Fruit fly (Drosophila melanogaster) whole organism, embryonic: Measurements from ENCODE around the gene CG15818.

Experiments
- Ada2b ChIP-seq: fragments of 200-800 bp; sonication (Bioruptor generic); IDR thresholded peaks from 2 replicates; pipeline ENCODE4 v1.3.6; 2022; ENCODE audit warnings: missing biosample characterization, missing genetic modification characterization
- Adf1 ChIP-seq: fragments of 200-800 bp; sonication (Bioruptor generic); IDR thresholded peaks from 2 replicates; pipeline ENCODE4 v1.3.6; 2022; ENCODE audit warnings: missing biosample characterization, missing genetic modification characterization
- Aef1 ChIP-seq: fragments of 200-800 bp; sonication (Bioruptor generic); IDR thresholded peaks from 3 replicates; pipeline ENCODE4 v1.3.6; 2022; ENCODE audit warnings: missing biosample characterization, missing genetic modification characterization
- Atf-2 ChIP-seq: fragments of 200-800 bp; sonication (Bioruptor generic); optimal IDR thresholded peaks from 2 replicates; lab custom pipeline; 2016; ENCODE audit warnings: missing biosample characterization, missing genetic modification characterization
- Blimp-1 ChIP-seq: fragments of 200-800 bp; sonication (Bioruptor generic); optimal IDR thresholded peaks from 3 replicates; lab custom pipeline; 2018; ENCODE audit warnings: missing biosample characterization, missing genetic modification characterization, mild to moderate bottlenecking, moderate library complexity, missing genetic modification reagents
- CG10209 ChIP-seq: fragments of 200-800 bp; sonication (Bioruptor generic); optimal IDR thresholded peaks from 3 replicates; lab custom pipeline; 2017; ENCODE audit warnings: missing biosample characterization, mild to moderate bottlenecking, missing genetic modification characterization, missing genetic modification reagents
- CG11456 ChIP-seq: fragments of 200-800 bp; sonication (Bioruptor generic); IDR thresholded peaks from 3 replicates; pipeline ENCODE4 v1.3.6; 2022; ENCODE audit warnings: missing biosample characterization, missing genetic modification characterization
- CG12071 ChIP-seq: fragments of 200-800 bp; sonication (Bioruptor generic); optimal IDR thresholded peaks from 3 replicates; lab custom pipeline; 2018; ENCODE audit warnings: missing biosample characterization, mild to moderate bottlenecking, missing genetic modification characterization
- CG1233 ChIP-seq: fragments of 200-800 bp; sonication (Bioruptor generic); optimal IDR thresholded peaks from 4 replicates; lab custom pipeline; 2018; ENCODE audit warnings: missing biosample characterization, mild to moderate bottlenecking, missing genetic modification characterization
- CG14014 ChIP-seq: fragments of 200-800 bp; sonication (Bioruptor generic); IDR thresholded peaks from 2 replicates; pipeline ENCODE4 v1.3.6; 2022; ENCODE audit warnings: missing biosample characterization, missing genetic modification characterization
- CG15514 ChIP-seq: fragments of 200-800 bp; sonication (Bioruptor generic); optimal IDR thresholded peaks from 3 replicates; lab custom pipeline; 2017; ENCODE audit warnings: missing biosample characterization, missing genetic modification characterization, mild to moderate bottlenecking, moderate library complexity, missing genetic modification reagents
- CG30431 ChIP-seq: fragments of 200-800 bp; sonication (Bioruptor generic); optimal IDR thresholded peaks from 2 replicates; lab custom pipeline; 2017; ENCODE audit warnings: missing biosample characterization, missing genetic modification characterization
- CG34224 ChIP-seq: fragments of 200-800 bp; sonication (Bioruptor generic); IDR thresholded peaks from 3 replicates; pipeline ENCODE4 v1.3.6; 2022; ENCODE audit warnings: missing biosample characterization, missing genetic modification characterization; ENCODE audit not compliant: partially characterized antibody
- CG3847 ChIP-seq: fragments of 200-800 bp; sonication (Bioruptor generic); IDR thresholded peaks from 2 replicates; pipeline ENCODE4 v1.3.6; 2022; ENCODE audit warnings: missing biosample characterization, missing genetic modification characterization
- CG5245 ChIP-seq: fragments of 200-800 bp; sonication (Bioruptor generic); optimal IDR thresholded peaks from 3 replicates; lab custom pipeline; 2016; ENCODE audit warnings: missing biosample characterization, missing genetic modification characterization
- CG8388 ChIP-seq: fragments of 200-800 bp; sonication (Bioruptor generic); optimal IDR thresholded peaks from 2 replicates; lab custom pipeline; 2019; ENCODE audit warnings: missing biosample characterization, mild to moderate bottlenecking, missing genetic modification characterization, moderate library complexity
- CG9727 ChIP-seq: fragments of 200-800 bp; sonication (Bioruptor generic); optimal IDR thresholded peaks from 3 replicates; lab custom pipeline; 2017; ENCODE audit warnings: missing biosample characterization, mild to moderate bottlenecking, missing genetic modification characterization
- CHES-1-like ChIP-seq: fragments of 200-800 bp; sonication (Bioruptor generic); optimal IDR thresholded peaks from 2 replicates; lab custom pipeline; 2016; ENCODE audit warnings: missing biosample characterization, missing genetic modification characterization
- CrebB ChIP-seq: fragments of 200-800 bp; sonication (Bioruptor generic); optimal IDR thresholded peaks from 3 replicates; lab custom pipeline; 2018; ENCODE audit warnings: missing biosample characterization, mild to moderate bottlenecking, missing genetic modification characterization
- ERR ChIP-seq: fragments of 200-800 bp; sonication (Bioruptor generic); optimal IDR thresholded peaks from 2 replicates; lab custom pipeline; 2016; ENCODE audit warnings: missing biosample characterization, missing genetic modification characterization
- Eip74EF ChIP-seq, 2 experiments: fragments of 200-800 bp in 1 of 2; fragments of >200 bp in 1 of 2; sonication (Bioruptor generic) in 1 of 2; optimal IDR thresholded peaks; 2 replicates each; lab custom pipeline; 2017 to 2019; ENCODE audit warnings: missing biosample characterization in 2 of 2, missing genetic modification characterization in 2 of 2, mild to moderate bottlenecking in 1 of 2, moderate library complexity in 1 of 2
- Ets65A ChIP-seq: fragments of 200-800 bp; sonication (Bioruptor generic); peaks from one replicate; lab custom pipeline; 2016; ENCODE audit warnings: missing biosample characterization, missing genetic modification characterization
- H15 ChIP-seq: fragments of 200-800 bp; sonication (Bioruptor generic); IDR thresholded peaks from 3 replicates; pipeline ENCODE4 v1.3.6; 2022; ENCODE audit warnings: missing biosample characterization, missing genetic modification characterization
- HLH3B ChIP-seq: fragments of 200-800 bp; sonication (Bioruptor generic); IDR thresholded peaks from 2 replicates; pipeline ENCODE4 v1.3.6; 2022; ENCODE audit warnings: missing biosample characterization, missing genetic modification characterization
- HmgD ChIP-seq: fragments of 200-800 bp; sonication (Bioruptor generic); optimal IDR thresholded peaks from 3 replicates; lab custom pipeline; 2016; ENCODE audit warnings: missing biosample characterization, missing genetic modification characterization
- HmgZ ChIP-seq: fragments of 200-800 bp; sonication (Bioruptor generic); optimal IDR thresholded peaks from 2 replicates; lab custom pipeline; 2018; ENCODE audit warnings: missing biosample characterization, mild to moderate bottlenecking, missing genetic modification characterization
- Hr51 ChIP-seq, 2 experiments: fragments of 200-800 bp; sonication (Bioruptor generic); optimal IDR thresholded peaks; 2 replicates in 1 of 2; 3 replicates in 1 of 2; lab custom pipeline; 2016 to 2018; ENCODE audit warnings: missing biosample characterization in 2 of 2, missing genetic modification characterization in 2 of 2, mild to moderate bottlenecking in 1 of 2, moderate library complexity in 1 of 2
- Myb ChIP-seq: fragments of 200-800 bp; sonication (Bioruptor generic); optimal IDR thresholded peaks from 2 replicates; lab custom pipeline; 2016; ENCODE audit warnings: missing biosample characterization, missing genetic modification characterization
- NC2α ChIP-seq: fragments of 200-800 bp; sonication (Bioruptor generic); optimal IDR thresholded peaks from 2 replicates; lab custom pipeline; 2016; ENCODE audit warnings: missing biosample characterization, missing genetic modification characterization
- NK7.1 ChIP-seq: fragments of 200-800 bp; sonication (Bioruptor generic); optimal IDR thresholded peaks from 3 replicates; lab custom pipeline; 2016; ENCODE audit warnings: missing biosample characterization, missing genetic modification characterization
- Rfx ChIP-seq: fragments of 200-800 bp; sonication (Bioruptor generic); IDR thresholded peaks from 2 replicates; pipeline ENCODE4 v1.3.6; 2022; ENCODE audit warnings: missing biosample characterization, missing genetic modification characterization
- chinmo ChIP-seq: fragments of 200-800 bp; sonication (Bioruptor generic); IDR thresholded peaks from 4 replicates; pipeline ENCODE4 v1.3.6; 2022; ENCODE audit warnings: missing biosample characterization, missing genetic modification characterization; ENCODE audit not compliant: partially characterized antibody
- corto ChIP-seq: fragments of 200-800 bp; sonication (Bioruptor generic); optimal IDR thresholded peaks from 2 replicates; lab custom pipeline; 2016; ENCODE audit warnings: missing biosample characterization, mild to moderate bottlenecking, missing genetic modification characterization, moderate library complexity
- cwo ChIP-seq: fragments of 200-800 bp; sonication (Bioruptor generic); optimal IDR thresholded peaks from 3 replicates; lab custom pipeline; 2017; ENCODE audit warnings: missing biosample characterization, missing genetic modification characterization, mild to moderate bottlenecking, moderate library complexity, missing genetic modification reagents
- dimm ChIP-seq: fragments of 200-800 bp; sonication (Bioruptor generic); IDR thresholded peaks from 2 replicates; pipeline ENCODE4 v1.3.6; 2022; ENCODE audit warnings: missing biosample characterization, missing genetic modification characterization
- ems ChIP-seq: fragments of 200-800 bp; sonication (Bioruptor generic); optimal IDR thresholded peaks from 3 replicates; lab custom pipeline; 2016; ENCODE audit warnings: missing biosample characterization, missing genetic modification characterization
- inv ChIP-seq: fragments of 200-800 bp; sonication (Bioruptor generic); IDR thresholded peaks from 2 replicates; pipeline ENCODE4 v1.3.6; 2022; ENCODE audit warnings: missing biosample characterization, missing genetic modification characterization; ENCODE audit not compliant: partially characterized antibody
- lola ChIP-seq, 3 experiments: fragments of >200 bp in 2 of 3; fragments of 200-800 bp in 1 of 3; sonication (Bioruptor generic) in 1 of 3; optimal IDR thresholded peaks; 2 replicates each; lab custom pipeline; 2017 to 2019; ENCODE audit warnings: missing biosample characterization in 3 of 3, missing genetic modification characterization in 3 of 3, mild to moderate bottlenecking in 1 of 3, moderate library complexity in 1 of 3
- maf-S ChIP-seq: fragments of 200-800 bp; sonication (Bioruptor generic); optimal IDR thresholded peaks from 2 replicates; lab custom pipeline; 2016; ENCODE audit warnings: missing biosample characterization, missing genetic modification characterization
- nau ChIP-seq: fragments of 200-800 bp; sonication (Bioruptor generic); optimal IDR thresholded peaks from 3 replicates; lab custom pipeline; 2017; ENCODE audit warnings: missing biosample characterization, mild to moderate bottlenecking, missing genetic modification characterization, missing genetic modification reagents
- prd ChIP-seq, 3 experiments: fragments of >200 bp in 2 of 3; fragments of 200-800 bp in 1 of 3; sonication (Bioruptor generic) in 1 of 3; optimal IDR thresholded peaks in 2 of 3; IDR thresholded peaks in 1 of 3; 2 replicates in 2 of 3; 3 replicates in 1 of 3; pipeline versions ENCODE4 v1.3.6 to Lab custom; 2017 to 2022; ENCODE audit warnings: missing biosample characterization in 1 of 3, missing genetic modification characterization in 1 of 3
- pum ChIP-seq: fragments of 200-800 bp; sonication (Bioruptor generic); optimal IDR thresholded peaks from 2 replicates; lab custom pipeline; 2016; ENCODE audit warnings: missing biosample characterization, missing genetic modification characterization
- pzg ChIP-seq: fragments of 200-800 bp; sonication (Bioruptor generic); optimal IDR thresholded peaks from 3 replicates; lab custom pipeline; 2018; ENCODE audit warnings: missing biosample characterization, mild to moderate bottlenecking, missing genetic modification characterization, moderate library complexity
- repo ChIP-seq: fragments of 200-800 bp; sonication (Bioruptor generic); optimal IDR thresholded peaks from 2 replicates; lab custom pipeline; 2016; ENCODE audit warnings: missing biosample characterization, missing genetic modification characterization
- slbo ChIP-seq: fragments of 200-800 bp; sonication (Bioruptor generic); IDR thresholded peaks from 2 replicates; pipeline ENCODE4 v1.3.6; 2022; ENCODE audit warnings: missing biosample characterization, missing genetic modification characterization
- sob ChIP-seq: fragments of 200-800 bp; sonication (Bioruptor generic); IDR thresholded peaks from 2 replicates; pipeline ENCODE4 v1.3.6; 2022; ENCODE audit warnings: missing biosample characterization, missing genetic modification characterization
- stwl ChIP-seq: fragments of 200-800 bp; sonication (Bioruptor generic); optimal IDR thresholded peaks from 3 replicates; lab custom pipeline; 2018; ENCODE audit warnings: missing biosample characterization, mild to moderate bottlenecking, missing genetic modification characterization, moderate library complexity

The CG15818 gene

DNA sequence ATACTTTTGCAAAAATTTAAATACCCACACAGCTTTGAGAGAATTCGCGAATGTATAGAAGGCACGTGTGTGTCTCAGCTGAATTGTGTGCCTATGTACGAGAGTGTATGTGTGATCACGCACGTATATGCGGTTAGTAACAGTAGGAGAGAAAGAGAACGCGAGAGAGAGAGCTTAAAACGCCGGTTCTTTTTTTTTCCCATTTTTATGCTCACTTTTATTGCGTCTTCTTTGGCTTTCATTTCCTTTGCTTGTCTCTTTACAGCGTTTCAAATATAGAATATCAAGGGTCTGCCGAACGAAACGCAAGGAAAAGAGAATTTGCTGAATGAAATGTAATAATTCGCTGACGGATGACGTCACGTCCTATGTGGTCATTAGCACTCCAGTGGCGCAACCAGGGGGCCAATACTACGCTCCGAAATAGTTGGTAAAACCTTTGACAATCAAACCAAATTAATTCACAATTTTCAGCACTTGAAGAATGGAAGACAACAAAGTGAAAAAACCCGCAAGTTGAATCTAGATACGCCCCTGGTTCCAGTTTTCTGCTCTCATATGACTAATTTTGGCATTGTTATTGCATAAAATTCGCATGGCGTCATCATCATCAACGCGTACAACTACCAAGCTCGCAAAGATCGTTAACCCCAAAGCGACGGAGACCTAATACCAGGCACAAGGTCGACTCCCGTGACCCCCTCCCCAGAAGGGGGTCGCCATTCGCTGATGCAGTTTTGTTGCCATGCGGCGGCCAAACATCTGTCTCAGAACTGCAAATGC, 14.4 kb downstream of the CG15818 start (continued):
- TF ChIP-seq dimm (GFP tag; lab: Robert Waterston, UW) (0 out of 2 replicates have a peak, but pooled peaks have one; percentile 10), HmgD (peak; percentile 66), pzg (GFP tag; lab: Kevin White, UChicago) (peak; percentile 6), CHES-1-like (GFP tag; lab: Kevin White, UChicago) (peak; percentile 78), inv (GFP tag; lab: Robert Waterston, UW) (no peak), CG30431 (no peak), CG14014 (GFP tag; lab: Robert Waterston, UW) (peak; percentile 81), HLH3B (GFP tag; lab: Robert Waterston, UW) (0 out of 2 replicates have a peak, but pooled peaks have one; percentile 7), CG34224 (GFP tag; lab: Robert Waterston, UW) (0 out of 3 replicates have a peak, but pooled peaks have one; percentile 29), nau (peak; percentile 26), lola (GFP tag; optimal IDR thresholded peaks at IDR 0.05; lab: Kevin White, UChicago) (no peak), CG10209 (GFP tag; lab: Kevin White, UChicago) (peak; percentile 55), Adf1 (GFP tag; lab: Robert Waterston, UW) (peak; percentile 63), CG1233 (GFP tag; lab: Kevin White, UChicago) (peak; percentile 19), Aef1 (GFP tag; lab: Robert Waterston, UW) (peak; percentile 70), CG3847 (peak; percentile 80), CG12071 (GFP tag; lab: Kevin White, UChicago) (peak; percentile 19), H15 (0 out of 3 replicates have a peak, but pooled peaks have one; percentile 20), ems (GFP tag; lab: Kevin White, UChicago) (no peak), Myb (GFP tag; lab: Kevin White, UChicago) (peak; percentile 68), CrebB (tag; lab: Kevin White, UChicago) (peak; percentile 47), ERR (peak; percentile 52), Eip74EF (GFP tag; optimal IDR thresholded peaks at IDR 0.05; lab: Kevin White, UChicago) (no peak), CG8388 (GFP tag; lab: Kevin White, UChicago) (no peak), NK7.1 (GFP tag; lab: Kevin White, UChicago) (peak; percentile 39), Ada2b (GFP tag; lab: Robert Waterston, UW) (peak; percentile 70), CG15514 (GFP tag; lab: Kevin White, UChicago) (peak; percentile 67), Atf-2 (GFP tag; lab: Kevin White, UChicago) (peak; percentile 19), stwl (no peak), CG5245 (GFP tag; lab: Kevin White, UChicago) (no peak), HmgZ (tag; lab: Kevin White, UChicago) (peak; percentile 64), corto (GFP tag; lab: Kevin White, UChicago) (peak; percentile 15), Hr51 (GFP tag; optimal IDR thresholded peaks at IDR 0.05; lab: Kevin White, UChicago) (peak in 1 of 2 experiments; percentile 39), chinmo (GFP tag; lab: Robert Waterston, UW) (0 out of 4 replicates have a peak, but pooled peaks have one; percentile 59), CG11456 (GFP tag; lab: Robert Waterston, UW) (peak; percentile 88), repo (GFP tag; lab: Kevin White, UChicago) (peak; percentile 29), sob (GFP tag; lab: Robert Waterston, UW) (peak; percentile 77), CG9727 (GFP tag; lab: Kevin White, UChicago) (peak; percentile 73), maf-S (GFP tag; lab: Kevin White, UChicago) (peak; percentile 59), NC2α (GFP tag; lab: Kevin White, UChicago) (peak; percentile 1), Rfx (peak; percentile 95), prd (optimal IDR thresholded peaks at IDR 0.05; lab: Kevin White, UChicago) (no peak), prd (GFP tag; IDR thresholded peaks at IDR 0.05; lab: Robert Waterston, UW) (peak; percentile 70; the same call in 2 of the 3 replicates), Blimp-1 (GFP tag; lab: Kevin White, UChicago) (no peak), pum (GFP tag; lab: Kevin White, UChicago) (no peak), slbo (GFP tag; lab: Robert Waterston, UW) (peak; percentile 95), cwo (peak; percentile 8), Ets65A (GFP tag; lab: Kevin White, UChicago) (peak; percentile 81)
